Worm (Caenorhabditis elegans) whole organism, L1 larva: ENCODE measurements around the gene sre-16.

Experiments used
- ces-1 ChIP-seq: fragments of 150-350 bp; optimal IDR thresholded peaks from 2 replicates; lab custom pipeline; 2014; ENCODE audit warnings: missing biosample characterization, missing genetic modification reagents, missing genetic modification characterization
- dpl-1 ChIP-seq, 3 experiments: fragments of 150-350 bp in 2 of 3; sonication (generic microtip) in 1 of 3; optimal IDR thresholded peaks; 2 replicates each; lab custom pipeline; 2014 to 2017; ENCODE audit warnings: missing biosample characterization in 3 of 3, missing genetic modification characterization in 3 of 3, missing genetic modification reagents in 3 of 3
- lin-13 ChIP-seq: fragments of 150-350 bp; optimal IDR thresholded peaks from 2 replicates; lab custom pipeline; 2014; ENCODE audit warnings: missing biosample characterization, missing genetic modification reagents, missing genetic modification characterization
- lir-3 ChIP-seq: sonication (generic microtip); optimal IDR thresholded peaks from 2 replicates; lab custom pipeline; 2016; ENCODE audit warnings: mild to moderate bottlenecking, missing genetic modification characterization, moderate library complexity, missing compliant biosample characterization; ENCODE audit not compliant: poor library complexity
- mab-9 ChIP-seq: fragments of 200-800 bp; sonication (Bioruptor generic); IDR thresholded peaks from 2 replicates; pipeline ENCODE4 v1.3.6; 2022; ENCODE audit warnings: missing genetic modification reagents, missing genetic modification characterization, missing compliant biosample characterization
- nhr-12 ChIP-seq: sonication (generic microtip); optimal IDR thresholded peaks from 2 replicates; lab custom pipeline; 2017; ENCODE audit warnings: missing biosample characterization, missing genetic modification characterization
- nhr-71 ChIP-seq: sonication (generic microtip); optimal IDR thresholded peaks from 2 replicates; lab custom pipeline; 2016; ENCODE audit warnings: mild to moderate bottlenecking, missing genetic modification characterization, moderate library complexity, missing compliant biosample characterization
- rnt-1 ChIP-seq: sonication (generic microtip); optimal IDR thresholded peaks from 2 replicates; lab custom pipeline; 2016; ENCODE audit warnings: mild to moderate bottlenecking, missing genetic modification characterization, moderate library complexity, missing compliant biosample characterization
- skn-1 ChIP-seq: fragments of 150-350 bp; optimal IDR thresholded peaks from 2 replicates; lab custom pipeline; 2014; ENCODE audit warnings: missing biosample characterization, missing genetic modification characterization
- snpc-4 ChIP-seq: fragments of 150-350 bp; optimal IDR thresholded peaks from 2 replicates; lab custom pipeline; 2014; ENCODE audit warnings: missing biosample characterization, missing genetic modification characterization
- unc-62 ChIP-seq: fragments of 150-350 bp; optimal IDR thresholded peaks from 2 replicates; lab custom pipeline; 2014; ENCODE audit warnings: missing biosample characterization, missing genetic modification reagents, missing genetic modification characterization
- unc-86 ChIP-seq: sonication (generic microtip); optimal IDR thresholded peaks from 2 replicates; lab custom pipeline; 2016; ENCODE audit warnings: missing genetic modification characterization, missing compliant biosample characterization
- zag-1 ChIP-seq: fragments of 150-350 bp; optimal IDR thresholded peaks from 2 replicates; lab custom pipeline; 2014; ENCODE audit warnings: missing biosample characterization, missing genetic modification characterization

DNA sequence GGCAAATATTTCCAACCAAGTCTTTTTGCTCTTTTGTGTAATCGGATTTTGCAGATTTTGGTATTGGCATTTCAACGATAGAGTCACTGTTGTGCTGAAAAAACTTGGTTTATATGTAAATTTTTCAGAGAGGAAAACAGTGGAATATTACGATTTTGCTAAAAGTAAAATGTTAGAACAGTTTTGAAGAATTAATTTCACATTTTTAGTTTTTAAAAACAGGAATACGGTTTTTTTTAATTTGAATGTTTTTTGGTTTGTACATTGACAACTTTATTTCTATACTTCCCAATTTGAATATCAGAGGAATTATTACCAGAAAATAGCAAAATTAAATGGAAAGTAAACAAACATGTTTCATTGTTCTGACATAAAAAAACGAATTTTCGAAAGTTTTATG, 16.7 kb upstream of the sre-16 start, which contains the start of gene dnj-26:
- TF ChIP-seq mab-9 (GFP tag; lab: Robert Waterston, UW) (no peak), rnt-1 (tag; lab: Kevin White, UChicago) (no peak), snpc-4 (tag; lab: Kevin White, UChicago) (no peak), lir-3 (tag; lab: Kevin White, UChicago) (no peak), nhr-71 (no peak), zag-1 (tag; lab: Kevin White, UChicago) (no peak), unc-86 (no peak), skn-1 (tag; lab: Kevin White, UChicago) (no peak), ces-1 (GFP tag; lab: Kevin White, UChicago) (no peak), nhr-12 (tag; lab: Kevin White, UChicago) (no peak), unc-62 (GFP tag; lab: Kevin White, UChicago) (no peak), lin-13 (GFP tag; lab: Kevin White, UChicago) (no peak), dpl-1 (GFP tag; optimal IDR thresholded peaks at IDR 0.05; lab: Kevin White, UChicago) (no peak)
